Worm (Caenorhabditis elegans): ENCODE results near the gene T26C11.9.

DNA sequence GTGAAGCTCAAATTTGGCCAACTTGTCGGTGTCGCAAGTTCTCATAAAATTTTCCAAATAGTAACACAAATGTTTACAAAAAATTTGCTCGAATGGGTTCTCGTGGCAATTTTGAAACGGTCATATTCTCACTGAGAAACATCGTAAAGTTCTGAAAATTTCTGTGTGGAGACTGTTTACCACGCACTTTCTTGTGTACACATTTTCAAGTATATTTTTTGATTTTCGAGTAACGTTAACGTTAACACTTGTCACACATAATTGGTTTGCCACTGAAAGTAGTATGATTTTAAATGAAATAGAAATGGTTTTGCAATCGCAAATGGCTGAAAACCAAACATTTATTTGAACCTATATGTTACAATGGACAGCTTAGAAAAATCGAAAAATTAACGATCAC is 37.2 kb upstream of the T26C11.9 start:
- TF ChIP-seq elt-3 (tag; optimal IDR thresholded peaks at IDR 0.05) (no peak), lin-39 (tag; optimal IDR thresholded peaks at IDR 0.05) (no peak), R02D3.7 (tag; optimal IDR thresholded peaks at IDR 0.05) (no peak), blmp-1 (tag; optimal IDR thresholded peaks at IDR 0.05; ENCODE audit: insufficient read depth) (no peak), lin-11 (tag; optimal IDR thresholded peaks at IDR 0.05) (no peak), ZK546.5 (tag; optimal IDR thresholded peaks at IDR 0.05) (no peak), sem-4 (tag; optimal IDR thresholded peaks at IDR 0.05) (no peak), fos-1 (tag; optimal IDR thresholded peaks at IDR 0.05) (no peak), nhr-25 (tag; optimal IDR thresholded peaks at IDR 0.05) (no peak), lin-13 (GFP tag; optimal IDR thresholded peaks at IDR 0.05) (no peak), skn-1 (tag; optimal IDR thresholded peaks at IDR 0.05) (no peak), ama-1 (optimal IDR thresholded peaks at IDR 0.05) (no peak), nhr-237 (tag; optimal IDR thresholded peaks at IDR 0.05) (no peak)
